Worm (Caenorhabditis elegans): ENCODE data around the gene F35H12.5.

F35H12.5 gene

ce11 chrX:902512-902911 lies 15.7 kb upstream of the F35H12.5 start, which contains the start of gene ZC13.10:
Gene ZC13.10, minus strand, starts transcription at chrX:902612.
- TF ChIP-seq nhr-237 (tag; optimal IDR thresholded peaks at IDR 0.05): no peak
- TF ChIP-seq mab-5 (tag; optimal IDR thresholded peaks at IDR 0.05): no peak
- no peak for TF ChIP-seq tbx-8 (GFP tag; optimal IDR thresholded peaks at IDR 0.05)
- TF ChIP-seq elt-1 (tag; optimal IDR thresholded peaks at IDR 0.05; ENCODE audit: borderline replicate concordance, insufficient read depth): no peak
- no peak for TF ChIP-seq sptf-1 (tag; optimal IDR thresholded peaks at IDR 0.05)
- no peak for TF ChIP-seq blmp-1 (tag; optimal IDR thresholded peaks at IDR 0.05)
- TF ChIP-seq drap-1 (GFP tag; optimal IDR thresholded peaks at IDR 0.05): no peak
- TF ChIP-seq lsy-2 (tag; optimal IDR thresholded peaks at IDR 0.05): no peak
- TF ChIP-seq ztf-11 (tag; optimal IDR thresholded peaks at IDR 0.05): no peak
- no peak for TF ChIP-seq ham-2 (GFP tag; optimal IDR thresholded peaks at IDR 0.05)
- TF ChIP-seq unc-120 (tag; optimal IDR thresholded peaks at IDR 0.05; ENCODE audit: poor library complexity, severe bottlenecking): no peak
- TF ChIP-seq M03D4.4 (tag; optimal IDR thresholded peaks at IDR 0.05): no peak

- no peak for TF ChIP-seq lsy-2 (tag; optimal IDR thresholded peaks at IDR 0.05)
- no peak for TF ChIP-seq pha-4 (tag; optimal IDR thresholded peaks at IDR 0.05)
Observed at ce11 chrX:910337-910736, 7.9 kb upstream of the F35H12.5 start.

- TF ChIP-seq unc-39 (tag; optimal IDR thresholded peaks at IDR 0.05) (no peak), blmp-1 (tag; optimal IDR thresholded peaks at IDR 0.05) (no peak), ceh-83 (GFP tag; optimal IDR thresholded peaks at IDR 0.05) (no peak), sem-2 (GFP tag; optimal IDR thresholded peaks at IDR 0.05) (no peak), lsy-2 (tag; optimal IDR thresholded peaks at IDR 0.05) (no peak), drap-1 (GFP tag; optimal IDR thresholded peaks at IDR 0.05) (no peak), ceh-39 (tag; optimal IDR thresholded peaks at IDR 0.05) (no peak), cnd-1 (tag; optimal IDR thresholded peaks at IDR 0.05) (no peak), elt-1 (tag; optimal IDR thresholded peaks at IDR 0.05; ENCODE audit: borderline replicate concordance, insufficient read depth) (no peak), snpc-4 (tag; optimal IDR thresholded peaks at IDR 0.05) (no peak), mls-2 (tag; optimal IDR thresholded peaks at IDR 0.05) (no peak), tbx-8 (GFP tag; optimal IDR thresholded peaks at IDR 0.05) (no peak), nhr-237 (tag; optimal IDR thresholded peaks at IDR 0.05) (no peak), hlh-1 (tag; optimal IDR thresholded peaks at IDR 0.05) (no peak), nhr-2 (tag; optimal IDR thresholded peaks at IDR 0.05) (no peak), nhr-76 (tag; optimal IDR thresholded peaks at IDR 0.05) (no peak)
Observed at ce11 chrX:912564-912963, 5.6 kb upstream of the F35H12.5 start.

ce11 chrX:912990-913389 lies 5.2 kb upstream of the F35H12.5 start, which contains the start of gene F35H12.6:
Gene F35H12.6, plus strand, starts transcription at chrX:913290.
- TF ChIP-seq lsy-2 (tag; optimal IDR thresholded peaks at IDR 0.05) (no peak), M03D4.4 (tag; optimal IDR thresholded peaks at IDR 0.05) (no peak), elt-1 (tag; optimal IDR thresholded peaks at IDR 0.05; ENCODE audit: borderline replicate concordance, insufficient read depth) (no peak), nhr-76 (tag; optimal IDR thresholded peaks at IDR 0.05) (no peak), lin-32 (GFP tag; optimal IDR thresholded peaks at IDR 0.05) (no peak), mab-5 (tag; optimal IDR thresholded peaks at IDR 0.05) (no peak), nhr-2 (tag; optimal IDR thresholded peaks at IDR 0.05) (no peak), nhr-237 (tag; optimal IDR thresholded peaks at IDR 0.05) (no peak), mep-1 (tag; optimal IDR thresholded peaks at IDR 0.05) (no peak), bed-3 (GFP tag; optimal IDR thresholded peaks at IDR 0.05) (no peak), pha-4 (tag; optimal IDR thresholded peaks at IDR 0.05) (no peak), ceh-39 (tag; optimal IDR thresholded peaks at IDR 0.05) (no peak), zip-8 (tag; optimal IDR thresholded peaks at IDR 0.05) (no peak), ztf-11 (tag; optimal IDR thresholded peaks at IDR 0.05) (no peak), sptf-1 (tag; optimal IDR thresholded peaks at IDR 0.05) (no peak), mls-2 (tag; optimal IDR thresholded peaks at IDR 0.05) (no peak), flh-1 (GFP tag; optimal IDR thresholded peaks at IDR 0.05) (no peak), blmp-1 (tag; optimal IDR thresholded peaks at IDR 0.05) (no peak), elt-3 (tag; optimal IDR thresholded peaks at IDR 0.05) (no peak)

ce11 chrX:915510-915909 lies 2.7 kb upstream of the F35H12.5 start, which contains the start of gene sel-12:
Gene sel-12, plus strand, starts transcription at chrX:915867.
- no peak for TF ChIP-seq elt-3 (tag; optimal IDR thresholded peaks at IDR 0.05)
- TF ChIP-seq nhr-76 (tag; optimal IDR thresholded peaks at IDR 0.05): no peak
- no peak for TF ChIP-seq M03D4.4 (tag; optimal IDR thresholded peaks at IDR 0.05)
- TF ChIP-seq ceh-39 (tag; optimal IDR thresholded peaks at IDR 0.05): peak; percentile 72
- TF ChIP-seq zip-8 (tag; optimal IDR thresholded peaks at IDR 0.05): no peak
- TF ChIP-seq unc-120 (tag; optimal IDR thresholded peaks at IDR 0.05; ENCODE audit: poor library complexity, severe bottlenecking): peak; percentile 41
- peak; percentile 62 for TF ChIP-seq ces-1 (GFP tag; optimal IDR thresholded peaks at IDR 0.05)
- peak; percentile 9 for TF ChIP-seq lin-32 (GFP tag; optimal IDR thresholded peaks at IDR 0.05)
- TF ChIP-seq ceh-43 (GFP tag; optimal IDR thresholded peaks at IDR 0.05): no peak
- TF ChIP-seq lsy-2 (tag; optimal IDR thresholded peaks at IDR 0.05): no peak
- TF ChIP-seq nhr-237 (tag; optimal IDR thresholded peaks at IDR 0.05): no peak
